Worm (Caenorhabditis elegans): ENCODE measurements around the gene K03A1.4.

The K03A1.4 gene

DNA sequence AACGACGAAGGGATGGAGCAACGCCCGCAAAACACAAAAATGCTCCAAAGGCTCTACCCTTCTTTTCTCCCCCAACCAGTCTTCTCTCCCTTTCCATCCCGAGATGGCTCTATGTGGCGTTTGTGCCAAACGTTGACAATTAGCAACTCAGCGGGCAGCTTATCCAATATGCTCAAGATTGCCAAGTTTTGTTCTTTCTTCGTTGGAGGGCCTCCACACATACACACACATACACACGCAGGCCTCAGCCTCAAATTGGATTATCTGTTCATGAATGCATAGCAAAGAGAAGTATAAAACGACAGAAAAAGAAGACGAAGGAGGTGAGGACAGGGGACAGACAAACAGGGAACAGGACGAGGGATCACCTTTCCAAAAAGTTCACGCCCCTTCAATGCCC, 17.2 kb downstream of the K03A1.4 start:
- TF ChIP-seq hlh-8 (tag; optimal IDR thresholded peaks at IDR 0.05) (no peak), ets-4 (tag; optimal IDR thresholded peaks at IDR 0.05) (no peak), K09A11.1 (tag; optimal IDR thresholded peaks at IDR 0.05; ENCODE audit: insufficient read depth) (no peak), unc-42 (tag; optimal IDR thresholded peaks at IDR 0.05) (peak; percentile 94), pqm-1 (tag; optimal IDR thresholded peaks at IDR 0.05) (no peak), ceh-45 (GFP tag; IDR thresholded peaks at IDR 0.05) (no peak), ceh-14 (tag; optimal IDR thresholded peaks at IDR 0.05) (no peak), fkh-6 (tag; optimal IDR thresholded peaks at IDR 0.05) (no peak)

ce11 chrX:7279671-7280389, 18.7 kb downstream of the K03A1.4 start, which contains the start of gene unc-10:
Gene unc-10 (minus strand): TSS chrX:7280322.
- no peak for TF ChIP-seq pax-1 (tag; optimal IDR thresholded peaks at IDR 0.05)
- TF ChIP-seq ets-4 (tag; optimal IDR thresholded peaks at IDR 0.05): no peak
- no peak for TF ChIP-seq ceh-34 (tag; optimal IDR thresholded peaks at IDR 0.05)
- no peak for TF ChIP-seq ceh-2 (tag; optimal IDR thresholded peaks at IDR 0.05)
- no peak for TF ChIP-seq ceh-30 (tag; optimal IDR thresholded peaks at IDR 0.05)
- TF ChIP-seq ceh-31 (tag; optimal IDR thresholded peaks at IDR 0.05): no peak
- no peak for TF ChIP-seq ceh-24 (tag; optimal IDR thresholded peaks at IDR 0.05)
- TF ChIP-seq dve-1 (tag; optimal IDR thresholded peaks at IDR 0.05): no peak
- no peak for TF ChIP-seq pros-1 (tag; optimal IDR thresholded peaks at IDR 0.05)
- no peak for TF ChIP-seq ceh-18 (tag; optimal IDR thresholded peaks at IDR 0.05)

DNA sequence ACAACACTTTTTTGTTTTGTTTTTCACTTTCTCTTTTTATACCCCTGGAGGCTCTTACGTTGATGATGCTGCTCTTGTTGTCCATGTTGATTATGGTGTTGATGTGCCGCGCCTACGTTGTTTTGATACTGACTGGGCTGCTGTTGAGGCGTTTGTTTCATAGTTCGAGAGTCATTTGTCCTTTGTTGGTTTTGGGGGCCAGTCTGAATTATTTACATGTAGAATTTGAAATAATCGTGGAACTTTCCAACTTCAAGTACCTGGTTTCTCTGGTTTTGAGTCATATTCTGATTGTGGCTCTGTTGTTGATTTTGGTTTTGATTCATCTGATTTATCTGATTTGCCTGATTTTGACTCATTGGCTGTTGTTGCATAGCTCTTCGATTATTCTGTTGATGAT, 20.5 kb downstream of the K03A1.4 start:
- no peak for TF ChIP-seq pax-1 (tag; optimal IDR thresholded peaks at IDR 0.05)

- TF ChIP-seq ceh-19 (GFP tag; optimal IDR thresholded peaks at IDR 0.05) (no peak), K09A11.1 (tag; optimal IDR thresholded peaks at IDR 0.05; ENCODE audit: insufficient read depth) (no peak), hlh-30 (tag; optimal IDR thresholded peaks at IDR 0.05; ENCODE audit: insufficient read depth) (no peak), ahr-1 (tag; optimal IDR thresholded peaks at IDR 0.05) (no peak)
These were observed 26.6 kb downstream of the K03A1.4 start, which contains the start of gene F46H5.11 for ce11 chrX:7271968-7272367. Gene F46H5.11 (minus strand): TSS chrX:7272068.

DNA sequence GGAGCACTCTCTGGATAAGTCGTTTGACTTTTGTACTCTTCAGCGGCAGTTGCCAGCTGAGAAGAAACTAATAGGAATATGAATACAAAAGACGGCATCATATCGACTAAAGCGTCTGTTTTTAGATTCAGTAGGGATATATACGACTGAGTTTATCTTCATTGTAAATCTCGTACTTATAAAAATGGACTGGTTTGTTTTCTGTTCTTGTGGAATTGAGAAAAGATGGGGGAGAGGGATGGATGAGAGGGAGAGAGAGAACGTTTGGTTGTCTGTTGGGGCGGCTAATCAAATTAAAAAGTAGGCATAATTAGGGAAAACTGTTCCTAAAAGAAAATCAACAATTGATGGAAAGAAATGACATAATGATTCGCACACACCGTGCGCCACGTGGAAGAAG, 29.2 kb downstream of the K03A1.4 start, which contains the start of gene grd-7:
grd-7 (minus strand) TSS at position 101 of the 400 bp plus-strand sequence.
- TF ChIP-seq hlh-15 (tag; optimal IDR thresholded peaks at IDR 0.05) (no peak), pat-9 (tag; optimal IDR thresholded peaks at IDR 0.05) (no peak), pax-1 (tag; optimal IDR thresholded peaks at IDR 0.05) (no peak), madf-2 (tag; optimal IDR thresholded peaks at IDR 0.05) (no peak), dmd-4 (tag; optimal IDR thresholded peaks at IDR 0.05; ENCODE audit: borderline replicate concordance) (no peak)

- TF ChIP-seq ceh-14 (tag; optimal IDR thresholded peaks at IDR 0.05): no peak
- TF ChIP-seq ceh-9 (tag; optimal IDR thresholded peaks at IDR 0.05): no peak
- no peak for TF ChIP-seq fkh-6 (tag; optimal IDR thresholded peaks at IDR 0.05)
- TF ChIP-seq sox-4 (tag; optimal IDR thresholded peaks at IDR 0.05): no peak
- TF ChIP-seq pha-4 (tag; optimal IDR thresholded peaks at IDR 0.05): no peak
- TF ChIP-seq hlh-13 (GFP tag; optimal IDR thresholded peaks at IDR 0.05): no peak
- no peak for TF ChIP-seq pat-9 (tag; optimal IDR thresholded peaks at IDR 0.05)
- no peak for TF ChIP-seq ceh-45 (GFP tag; IDR thresholded peaks at IDR 0.05)
- no peak for TF ChIP-seq elt-4 (tag; optimal IDR thresholded peaks at IDR 0.05)
- no peak for TF ChIP-seq fax-1 (tag; optimal IDR thresholded peaks at IDR 0.05)
- TF ChIP-seq ceh-48 (tag; optimal IDR thresholded peaks at IDR 0.05): no peak
- no peak for TF ChIP-seq lim-6 (tag; optimal IDR thresholded peaks at IDR 0.05)
- TF ChIP-seq ceh-19 (GFP tag; optimal IDR thresholded peaks at IDR 0.05): no peak
- TF ChIP-seq K02D7.2 (tag; optimal IDR thresholded peaks at IDR 0.05): no peak
- TF ChIP-seq lin-11 (tag; optimal IDR thresholded peaks at IDR 0.05): no peak
- no peak for TF ChIP-seq pqm-1 (tag; optimal IDR thresholded peaks at IDR 0.05)
- no peak for TF ChIP-seq nfya-1 (tag; optimal IDR thresholded peaks at IDR 0.05)
- no peak for TF ChIP-seq unc-86 (tag; optimal IDR thresholded peaks at IDR 0.05)
- no peak for TF ChIP-seq unc-42 (tag; optimal IDR thresholded peaks at IDR 0.05)
These were observed 29.6 kb downstream of the K03A1.4 start for ce11 chrX:7268965-7269364.

Measured in whole organism, late embryonic.